Fruit fly (Drosophila melanogaster): ENCODE results near the gene CG33654.

- TF ChIP-seq CG11617 (GFP tag; optimal IDR thresholded peaks at IDR 0.05) = no peak
- no peak for TF ChIP-seq kay (GFP tag; ENCODE audit: borderline replicate concordance)
- no peak for TF ChIP-seq ovo (GFP tag; optimal IDR thresholded peaks at IDR 0.05)
- no peak for TF ChIP-seq cic (GFP tag; optimal IDR thresholded peaks at IDR 0.05)
- TF ChIP-seq CG7045 (GFP tag; optimal IDR thresholded peaks at IDR 0.05) = no peak
- no peak for TF ChIP-seq CG5204 (GFP tag; optimal IDR thresholded peaks at IDR 0.05)
- no peak for TF ChIP-seq cnc (optimal IDR thresholded peaks at IDR 0.05)
- no peak for TF ChIP-seq tj (GFP tag; optimal IDR thresholded peaks at IDR 0.05)
- no peak for TF ChIP-seq Hr96 (GFP tag; optimal IDR thresholded peaks at IDR 0.05)
Measured at dm6 chr3R:9603022-9603942, 20.3 kb upstream of the CG33654 start.

Data from whole organism, adult.